Fruit fly (Drosophila melanogaster): Measurements from ENCODE around the gene pb.

dm6 chr3R:6667245-6667644 is 74.6 kb downstream of the pb start:
- TF ChIP-seq pan (optimal IDR thresholded peaks at IDR 0.05) = no peak
- no peak for TF ChIP-seq psq (optimal IDR thresholded peaks at IDR 0.05)
- no peak for TF ChIP-seq Dll (optimal IDR thresholded peaks at IDR 0.05)
- no peak for TF ChIP-seq CG8478 (optimal IDR thresholded peaks at IDR 0.05)
- no peak for TF ChIP-seq EcR (GFP tag; optimal IDR thresholded peaks at IDR 0.05)

Measured in whole organism.